Fruit fly (Drosophila melanogaster): ENCODE measurements around the gene CG13607.
A peak's percentile ranks its signal among the peaks of the same experiment; 100 is the strongest.

The CG13607 gene

DNA sequence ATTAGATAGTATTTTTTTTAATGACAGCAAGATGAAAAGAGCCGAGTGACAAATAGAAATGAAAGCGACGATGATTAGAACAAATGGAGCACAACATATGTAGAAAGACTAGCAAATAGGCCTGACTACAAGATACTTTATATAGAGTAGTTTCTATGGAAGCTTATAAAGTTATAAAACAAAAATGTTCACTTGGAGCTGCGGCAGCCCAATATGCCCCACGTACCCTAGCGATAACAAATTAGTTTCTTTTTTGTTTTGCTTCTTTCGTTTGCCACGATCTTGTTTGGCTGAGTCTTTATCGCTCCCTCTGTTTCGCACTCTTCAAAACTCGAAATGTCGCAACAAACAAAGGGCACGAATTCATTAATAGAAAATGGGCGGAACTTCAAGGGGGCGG is 15.4 kb downstream of the CG13607 start (continued):
- peak; percentile 55; the same call in 2 of the 3 replicates for TF ChIP-seq dysf (GFP tag; IDR thresholded peaks at IDR 0.05)
- TF ChIP-seq ken (GFP tag; IDR thresholded peaks at IDR 0.05), result no peak
- no peak for TF ChIP-seq Dref (GFP tag; IDR thresholded peaks at IDR 0.05)
- no peak for TF ChIP-seq CG6791 (GFP tag; IDR thresholded peaks at IDR 0.05; ENCODE audit: partially characterized antibody)
- TF ChIP-seq tx (GFP tag; optimal IDR thresholded peaks at IDR 0.05), result no peak
- peak; percentile 2 for TF ChIP-seq Hsf (GFP tag; optimal IDR thresholded peaks at IDR 0.05)
- 0 out of 2 replicates have a peak, but pooled peaks have one; percentile 12 for TF ChIP-seq crol (GFP tag; IDR thresholded peaks at IDR 0.05)
- no peak for TF ChIP-seq kni (GFP tag; optimal IDR thresholded peaks at IDR 0.05)
- no peak for TF ChIP-seq CG11560 (tag; IDR thresholded peaks at IDR 0.05)
- no peak for TF ChIP-seq H15 (GFP tag; IDR thresholded peaks at IDR 0.05)
- TF ChIP-seq CG9932 (GFP tag; IDR thresholded peaks at IDR 0.05), result peak; percentile 71
- no peak for TF ChIP-seq CG31365 (tag; optimal IDR thresholded peaks at IDR 0.05)
- no peak for TF ChIP-seq CG8944 (GFP tag; optimal IDR thresholded peaks at IDR 0.05)
- TF ChIP-seq CG7786 (GFP tag; optimal IDR thresholded peaks at IDR 0.05), result peak; percentile 12
- peak; percentile 65; the same call in 2 of the 3 replicates for TF ChIP-seq CG11456 (GFP tag; IDR thresholded peaks at IDR 0.05)
- no peak for TF ChIP-seq pan (optimal IDR thresholded peaks at IDR 0.05)
- TF ChIP-seq pan (GFP tag; optimal IDR thresholded peaks at IDR 0.05 in 1 of 2, IDR thresholded peaks at IDR 0.05 in 1 of 2), result peak in 1 of 2 experiments; percentile 27
- TF ChIP-seq CG31388 (GFP tag; optimal IDR thresholded peaks at IDR 0.05), result no peak
- no peak for TF ChIP-seq bigmax (GFP tag; optimal IDR thresholded peaks at IDR 0.05)
- TF ChIP-seq CG1602 (GFP tag; optimal IDR thresholded peaks at IDR 0.05), result no peak
- TF ChIP-seq Ets65A (GFP tag), result peak; percentile 49
- TF ChIP-seq Xbp1 (GFP tag; optimal IDR thresholded peaks at IDR 0.05), result peak; percentile 46
- TF ChIP-seq Opbp (GFP tag; IDR thresholded peaks at IDR 0.05; ENCODE audit: partially characterized antibody), result no peak
- TF ChIP-seq pum (GFP tag; optimal IDR thresholded peaks at IDR 0.05), result no peak
- peak; percentile 40; the same call in 1 of the 2 replicates for TF ChIP-seq Atf6 (GFP tag; IDR thresholded peaks at IDR 0.05)
- no peak for TF ChIP-seq BtbVII (GFP tag; optimal IDR thresholded peaks at IDR 0.05)
- TF ChIP-seq Myb (GFP tag; optimal IDR thresholded peaks at IDR 0.05), result peak; percentile 2
- peak; percentile 34 for TF ChIP-seq grau (tag; optimal IDR thresholded peaks at IDR 0.05)
- TF ChIP-seq Abd-B (GFP tag; optimal IDR thresholded peaks at IDR 0.05), result peak; percentile 21
- no peak for TF ChIP-seq br (optimal IDR thresholded peaks at IDR 0.05)
- TF ChIP-seq CG14965 (GFP tag; optimal IDR thresholded peaks at IDR 0.05; ENCODE audit: borderline replicate concordance), result no peak
- TF ChIP-seq bab2 (GFP tag; optimal IDR thresholded peaks at IDR 0.05), result peak; percentile 0
- TF ChIP-seq stwl (tag; optimal IDR thresholded peaks at IDR 0.05), result no peak
- TF ChIP-seq CG31441 (GFP tag; IDR thresholded peaks at IDR 0.05), result peak; percentile 14; the same call in 1 of the 2 replicates
- TF ChIP-seq jigr1 (GFP tag; IDR thresholded peaks at IDR 0.05), result no peak
- no peak for TF ChIP-seq CG2889 (GFP tag; IDR thresholded peaks at IDR 0.05)
- TF ChIP-seq CG15479 (GFP tag; optimal IDR thresholded peaks at IDR 0.05), result no peak
- TF ChIP-seq pho (GFP tag; optimal IDR thresholded peaks at IDR 0.05), result peak; percentile 25
- no peak for TF ChIP-seq Hr78 (GFP tag; optimal IDR thresholded peaks at IDR 0.05)
- peak; percentile 59 for TF ChIP-seq psq (GFP tag; optimal IDR thresholded peaks at IDR 0.05)
- TF ChIP-seq CG15269 (tag; optimal IDR thresholded peaks at IDR 0.05), result peak; percentile 57
- no peak for TF ChIP-seq CG2116 (GFP tag; optimal IDR thresholded peaks at IDR 0.05)
- peak; percentile 37 for TF ChIP-seq PHDP (tag; optimal IDR thresholded peaks at IDR 0.05)
- TF ChIP-seq Hr39 (optimal IDR thresholded peaks at IDR 0.05), result no peak
- TF ChIP-seq Adf1 (GFP tag; IDR thresholded peaks at IDR 0.05), result no peak
- peak; percentile 42 for TF ChIP-seq lab (GFP tag; optimal IDR thresholded peaks at IDR 0.05)
- no peak for TF ChIP-seq Nf-YB (GFP tag; optimal IDR thresholded peaks at IDR 0.05)
- peak; percentile 27 for TF ChIP-seq unpg (GFP tag; optimal IDR thresholded peaks at IDR 0.05)
- 0 out of 3 replicates have a peak, but pooled peaks have one; percentile 37 for TF ChIP-seq so (GFP tag; IDR thresholded peaks at IDR 0.05)
- TF ChIP-seq lilli (GFP tag; optimal IDR thresholded peaks at IDR 0.05), result peak; percentile 49
- no peak for TF ChIP-seq phol (tag; optimal IDR thresholded peaks at IDR 0.05)
- TF ChIP-seq CG14014 (GFP tag; IDR thresholded peaks at IDR 0.05), result 0 out of 2 replicates have a peak, but pooled peaks have one; percentile 12
